Fruit fly (Drosophila melanogaster) Kc167 (cell line): ENCODE data around the gene Torsin.

Experiments
- Myc ChIP-seq: fragments of >200 bp; optimal IDR thresholded peaks from 2 replicates; lab custom pipeline; 2017; ENCODE audit warnings: missing external identifiers
- Sin3A ChIP-seq: fragments of >200 bp; optimal IDR thresholded peaks from 2 replicates; lab custom pipeline; 2018; ENCODE audit warnings: missing external identifiers
- h ChIP-seq: fragments of >200 bp; optimal IDR thresholded peaks from 3 replicates; lab custom pipeline; 2018; ENCODE audit warnings: missing external identifiers
- insv ChIP-seq: fragments of >200 bp; optimal IDR thresholded peaks from 3 replicates; lab custom pipeline; 2018; ENCODE audit warnings: missing external identifiers
- psq ChIP-seq: fragments of >200 bp; optimal IDR thresholded peaks from 2 replicates; lab custom pipeline; 2017; ENCODE audit warnings: missing external identifiers
- ttk ChIP-seq: sonication (Bioruptor generic); optimal IDR thresholded peaks from 2 replicates; lab custom pipeline; 2017; ENCODE audit warnings: missing external identifiers

Gene Torsin

DNA sequence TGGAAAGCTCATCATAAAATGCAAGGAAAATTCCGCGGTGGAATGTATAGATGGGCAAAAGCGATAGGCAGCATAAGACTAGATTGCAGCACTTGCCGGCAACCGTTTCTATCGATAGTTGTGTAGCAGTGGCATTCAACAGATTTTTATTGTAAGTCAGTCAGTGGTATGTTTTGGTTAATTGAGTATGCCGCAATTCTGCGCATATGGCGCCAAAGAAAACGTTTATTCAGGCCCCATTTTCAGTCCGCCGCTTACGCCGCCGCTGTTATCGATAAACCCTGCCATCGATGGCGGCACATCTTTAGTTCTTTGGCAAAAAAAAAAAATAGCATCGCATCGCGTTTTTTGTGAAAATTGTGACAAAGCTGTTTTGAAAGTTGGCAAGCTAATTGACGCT lies at the start of gene Torsin, which contains the start of gene Cbp80:
Gene Torsin (minus strand): TSS at position 282 of the 400 bp plus-strand sequence.
Gene Cbp80 (plus strand): TSS at position 265 of the 400 bp plus-strand sequence.
- TF ChIP-seq psq (lab: Kevin White, UChicago) (no peak), Myc (lab: Kevin White, UChicago) (no peak), Sin3A (lab: Kevin White, UChicago) (no peak), insv (no peak), h (lab: Kevin White, UChicago) (no peak), ttk (no peak)

DNA sequence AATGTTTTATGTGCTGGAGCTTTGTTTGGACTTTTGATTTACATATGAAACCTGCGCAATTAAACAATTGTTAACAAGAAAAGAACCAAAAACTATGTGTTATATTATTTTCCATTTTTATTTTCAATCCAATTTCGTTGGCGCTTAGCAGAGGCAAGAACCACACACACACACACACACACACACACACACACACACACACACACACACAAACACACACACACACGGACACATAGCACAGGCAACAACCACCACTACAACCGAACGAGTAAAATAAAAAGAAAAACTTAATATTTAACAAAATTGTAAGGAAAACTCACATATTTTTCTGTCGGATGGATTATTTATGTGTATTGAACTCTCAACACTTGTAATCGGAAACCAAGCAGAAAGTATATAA lies 49.5 kb upstream of the Torsin start:
- TF ChIP-seq h (lab: Kevin White, UChicago) (no peak), ttk (no peak), Myc (lab: Kevin White, UChicago) (no peak), psq (lab: Kevin White, UChicago) (no peak), insv (no peak), Sin3A (lab: Kevin White, UChicago) (no peak)

DNA sequence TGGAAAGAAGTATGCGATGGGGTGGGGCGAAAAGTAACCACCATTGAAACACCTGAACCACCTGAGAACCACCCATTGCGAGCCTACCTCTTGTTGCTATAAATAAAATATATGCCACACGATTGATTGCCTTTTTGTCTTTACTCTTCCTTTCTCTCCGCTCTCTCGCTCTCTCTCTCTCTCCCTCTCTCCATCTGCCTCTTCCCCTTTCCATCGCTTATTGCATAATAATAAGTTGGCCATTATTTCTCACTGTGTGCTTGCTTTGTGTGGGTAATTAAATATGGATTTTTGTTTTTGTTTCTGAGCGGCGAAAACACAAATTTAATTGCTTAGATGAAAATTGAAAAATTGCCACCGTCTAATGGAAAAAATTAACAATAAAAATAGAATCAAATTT lies 44.3 kb upstream of the Torsin start:
- TF ChIP-seq ttk (no peak), psq (lab: Kevin White, UChicago) (no peak), Sin3A (lab: Kevin White, UChicago) (no peak), Myc (lab: Kevin White, UChicago) (no peak), h (lab: Kevin White, UChicago) (no peak), insv (no peak)

DNA sequence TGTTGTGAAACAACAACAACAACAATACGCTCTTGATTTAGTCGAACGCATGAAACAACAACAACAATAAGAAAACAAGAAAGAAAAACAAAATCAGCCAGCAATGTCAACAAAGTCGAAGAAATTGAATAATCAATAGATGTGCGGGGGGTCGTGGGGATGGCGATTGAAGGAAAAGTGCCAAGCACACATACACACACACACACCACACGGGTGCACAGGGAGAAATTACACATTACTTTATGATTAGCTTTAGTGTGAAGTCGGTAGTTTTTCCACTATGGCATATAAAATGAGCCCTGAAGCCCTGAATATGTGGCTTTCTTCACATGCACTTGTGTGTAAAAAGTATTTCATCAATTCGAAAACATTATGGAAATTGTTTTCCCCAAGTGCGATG lies 43.1 kb upstream of the Torsin start:
- TF ChIP-seq Myc (lab: Kevin White, UChicago) (no peak), h (lab: Kevin White, UChicago) (no peak), insv (no peak), ttk (no peak), Sin3A (lab: Kevin White, UChicago) (no peak), psq (lab: Kevin White, UChicago) (no peak)

DNA sequence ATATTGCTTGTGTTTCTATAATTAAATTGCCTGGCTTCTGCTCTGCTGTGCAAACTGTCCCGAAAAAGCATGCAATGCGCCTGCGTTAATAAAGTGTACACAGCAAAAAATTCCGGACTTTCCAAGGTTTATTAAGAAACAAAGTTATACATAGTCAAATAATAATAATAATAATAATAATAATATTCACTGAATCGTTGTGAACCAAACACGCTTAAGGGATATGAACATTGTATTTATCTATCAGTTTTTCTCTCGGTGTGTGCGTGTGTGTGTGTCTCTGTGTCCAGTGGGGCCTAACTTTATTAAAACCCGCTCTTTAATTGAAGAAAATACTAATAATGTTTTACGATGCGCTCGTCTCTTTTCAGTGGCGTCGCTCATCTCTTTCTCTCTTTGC lies 41.4 kb upstream of the Torsin start:
- TF ChIP-seq insv (no peak), Sin3A (lab: Kevin White, UChicago) (no peak), Myc (lab: Kevin White, UChicago) (no peak), psq (lab: Kevin White, UChicago) (no peak), h (lab: Kevin White, UChicago) (no peak), ttk (no peak)

DNA sequence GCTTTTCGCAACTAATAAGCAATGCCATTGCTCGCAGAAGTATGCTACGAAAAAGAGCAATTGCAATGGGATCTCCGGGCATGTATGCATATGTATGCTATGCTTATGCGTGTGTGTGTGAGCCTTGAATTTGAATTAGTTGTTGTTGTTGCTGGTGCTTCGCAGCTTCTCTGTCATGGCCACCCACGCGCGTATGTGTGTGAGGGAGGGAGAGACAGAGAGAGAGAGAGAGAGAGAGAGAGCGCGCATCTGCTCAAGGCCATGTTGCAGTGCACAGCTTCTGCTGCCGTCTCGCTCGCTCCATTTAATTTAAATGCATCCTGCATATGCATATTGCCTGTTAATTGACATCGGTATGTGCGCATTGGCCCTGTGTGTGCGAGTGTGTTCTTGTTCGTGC lies 40.9 kb upstream of the Torsin start:
- TF ChIP-seq insv = no peak
- no peak for TF ChIP-seq Myc (lab: Kevin White, UChicago)

DNA sequence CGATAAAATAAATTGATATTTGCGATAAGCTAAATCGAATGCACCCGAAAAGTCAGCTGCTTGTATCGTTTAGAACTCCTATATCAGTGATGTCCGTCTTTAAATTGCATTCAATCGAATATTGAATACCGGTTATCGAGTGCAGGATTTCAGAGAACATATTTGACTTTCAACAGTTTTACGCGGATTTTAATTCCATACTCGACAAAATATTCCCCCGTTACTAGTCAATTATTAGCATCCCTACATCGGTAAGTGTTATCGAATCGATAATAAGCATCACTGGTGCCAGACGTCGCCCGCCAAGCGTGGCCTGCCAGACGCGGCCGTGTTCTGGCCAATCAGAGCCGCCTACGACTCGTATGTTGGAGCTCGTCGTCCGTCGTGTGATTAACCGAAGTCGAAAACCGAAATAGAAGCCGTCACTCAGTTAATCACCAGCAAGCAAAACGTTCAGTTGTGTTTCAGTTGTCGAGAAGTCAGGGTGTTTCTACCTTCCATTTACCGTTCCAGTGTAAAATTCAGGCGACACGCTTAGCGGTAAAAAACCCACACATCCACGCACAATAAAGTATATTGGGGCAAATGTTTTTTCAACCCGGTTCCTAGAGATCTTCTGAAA lies 38.1 kb upstream of the Torsin start, which contains the start of gene ctp:
Gene ctp (plus strand): TSS at position 23 of the 622 bp plus-strand sequence.
- no peak for TF ChIP-seq Myc (lab: Kevin White, UChicago)
- TF ChIP-seq psq (lab: Kevin White, UChicago) = peak; percentile 95

DNA sequence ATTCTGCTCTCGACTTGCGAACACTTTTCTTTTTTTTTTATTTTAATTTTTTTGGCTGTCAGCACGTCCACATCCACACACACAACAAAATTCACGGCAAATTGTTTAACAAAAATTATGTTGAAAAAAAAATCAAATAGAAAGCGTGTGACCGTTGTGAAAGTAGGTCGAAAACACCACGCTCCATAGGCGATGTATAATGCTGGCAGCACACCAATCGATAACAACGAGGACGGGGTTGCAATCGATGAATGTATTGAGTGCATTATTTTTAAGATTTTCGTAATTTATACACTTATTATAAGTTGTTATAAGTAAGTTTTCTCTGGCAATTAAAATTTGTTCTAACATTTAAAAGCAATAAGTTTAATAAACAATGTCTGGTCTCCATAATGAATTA lies 36.9 kb upstream of the Torsin start, which contains the start of gene Pp2C1:
Gene Pp2C1 (minus strand): TSS at position 181 of the 400 bp plus-strand sequence.
- TF ChIP-seq Sin3A (lab: Kevin White, UChicago) = no peak
- no peak for TF ChIP-seq ttk

DNA sequence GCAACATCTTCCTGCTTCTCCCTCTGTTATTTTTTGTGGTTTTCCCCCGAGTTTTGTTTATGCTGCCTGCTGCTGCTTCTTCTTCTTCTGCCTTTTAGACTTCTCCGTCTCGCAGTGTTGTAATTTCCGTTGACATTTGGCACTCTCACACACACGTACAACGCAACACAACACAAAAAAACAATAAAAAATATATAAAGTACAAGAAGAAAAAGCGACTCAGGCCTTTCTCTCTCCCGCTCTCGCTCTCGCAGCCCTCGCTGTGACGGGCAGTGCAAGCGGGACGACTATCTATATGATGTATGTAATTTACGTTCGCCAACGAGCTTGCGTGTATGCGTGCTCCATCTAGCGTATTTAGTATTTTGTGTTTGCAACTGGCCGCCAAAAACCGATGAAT lies 36.3 kb upstream of the Torsin start:
- TF ChIP-seq insv (no peak), h (lab: Kevin White, UChicago) (no peak), psq (lab: Kevin White, UChicago) (no peak), Sin3A (lab: Kevin White, UChicago) (no peak), ttk (no peak), Myc (lab: Kevin White, UChicago) (no peak)

DNA sequence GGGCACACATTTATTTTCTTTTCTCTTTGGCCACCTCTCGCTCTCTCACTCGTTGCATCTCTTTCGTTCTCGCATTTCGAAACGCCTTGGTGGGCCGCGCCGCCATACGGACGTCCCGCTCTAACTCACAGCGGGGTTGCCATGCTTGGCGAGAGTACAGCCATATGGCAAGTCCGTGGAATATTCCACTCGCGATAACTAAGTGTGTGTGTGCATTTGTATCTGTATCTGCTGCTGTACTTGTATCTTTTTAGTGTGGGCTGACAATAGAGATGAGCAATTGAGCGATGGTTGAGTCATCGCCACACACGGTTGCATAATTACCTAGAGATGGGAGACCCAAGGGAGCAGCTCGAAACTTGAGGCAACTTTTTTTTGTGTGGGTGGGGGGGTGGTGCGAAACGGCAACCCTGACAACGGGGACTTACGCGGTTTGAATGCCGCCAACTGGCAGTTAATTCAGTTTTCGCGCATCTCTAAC lies 34.7 kb upstream of the Torsin start:
- TF ChIP-seq psq (lab: Kevin White, UChicago) (no peak), Sin3A (lab: Kevin White, UChicago) (no peak), ttk (no peak), insv (no peak)

DNA sequence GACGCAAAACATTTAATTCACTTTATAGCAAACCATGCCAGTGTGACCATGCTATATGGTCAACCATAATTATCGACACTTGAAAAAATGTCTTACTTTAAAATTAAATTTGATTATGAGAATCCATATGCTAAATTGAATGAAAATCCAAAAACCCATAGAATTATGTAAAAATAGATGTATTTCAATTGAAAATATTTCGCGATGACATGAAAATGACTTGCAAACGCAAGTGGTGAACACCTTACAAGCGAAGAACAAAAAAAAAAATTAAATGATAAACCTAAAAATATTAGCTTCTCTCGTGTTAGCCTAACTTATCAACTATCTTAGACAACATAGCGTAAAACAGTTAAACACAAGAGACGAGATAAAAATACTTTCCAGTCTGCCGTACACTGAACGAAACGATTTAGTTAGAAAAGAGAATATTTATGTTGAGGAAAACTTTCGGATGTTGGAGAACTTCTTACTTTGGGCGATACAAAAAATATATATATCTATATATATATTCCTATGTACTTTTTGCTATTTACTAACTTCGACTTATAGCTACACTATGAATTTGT lies 30.1 kb upstream of the Torsin start:
- no peak for TF ChIP-seq insv
- no peak for TF ChIP-seq Sin3A (lab: Kevin White, UChicago)
- no peak for TF ChIP-seq Myc (lab: Kevin White, UChicago)
- no peak for TF ChIP-seq h (lab: Kevin White, UChicago)
- no peak for TF ChIP-seq ttk
- TF ChIP-seq psq (lab: Kevin White, UChicago) = no peak

DNA sequence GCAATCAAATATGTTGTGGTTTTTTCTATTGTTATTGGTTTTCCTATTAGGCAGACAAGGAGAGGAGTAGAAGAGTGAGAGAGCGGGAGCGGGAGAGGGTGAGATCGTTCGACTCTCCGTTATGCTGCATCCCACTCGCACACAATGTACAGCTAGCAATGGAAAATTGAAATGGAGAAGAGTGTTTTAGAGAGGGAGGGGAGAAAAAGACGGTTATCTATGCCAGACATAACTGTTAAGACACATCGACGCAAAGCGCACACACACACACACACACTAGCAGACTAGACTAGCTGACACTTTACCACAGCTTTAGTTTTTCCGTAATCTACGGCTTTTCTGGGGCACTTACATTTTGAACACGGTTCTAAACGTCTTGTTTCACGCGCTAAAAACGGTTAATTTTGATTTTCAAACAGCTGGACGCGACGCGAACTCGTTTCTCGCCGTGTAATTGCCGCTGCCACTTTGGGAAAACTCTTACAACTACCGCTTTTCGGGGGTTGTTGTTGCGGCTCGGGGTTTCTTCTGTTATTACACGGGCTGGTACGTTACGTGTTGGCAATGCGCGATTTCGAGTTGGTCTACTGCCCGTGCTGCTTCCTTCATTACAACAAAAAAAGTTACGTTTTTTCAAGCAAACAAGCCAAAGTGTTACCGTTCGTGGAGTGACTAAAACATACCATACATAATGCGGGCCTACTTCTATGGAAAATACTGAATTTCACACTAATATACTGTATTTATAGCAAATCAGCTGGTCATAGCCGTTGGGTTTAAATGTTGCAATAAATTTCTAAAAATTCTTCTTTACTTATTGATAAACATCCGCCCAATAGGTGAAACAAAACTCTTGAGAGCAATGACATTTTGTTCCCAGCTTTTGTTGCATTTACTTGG lies 29.3 kb upstream of the Torsin start, which contains the start of gene fzr:
Gene fzr (minus strand): TSS at position 625 of the 900 bp plus-strand sequence.
- TF ChIP-seq psq (lab: Kevin White, UChicago) = no peak
- no peak for TF ChIP-seq ttk
- no peak for TF ChIP-seq insv
- no peak for TF ChIP-seq Myc (lab: Kevin White, UChicago)
- TF ChIP-seq h (lab: Kevin White, UChicago) = no peak
